Fruit fly (Drosophila melanogaster): ENCODE data around the gene CG42831.

CG42831 gene

DNA sequence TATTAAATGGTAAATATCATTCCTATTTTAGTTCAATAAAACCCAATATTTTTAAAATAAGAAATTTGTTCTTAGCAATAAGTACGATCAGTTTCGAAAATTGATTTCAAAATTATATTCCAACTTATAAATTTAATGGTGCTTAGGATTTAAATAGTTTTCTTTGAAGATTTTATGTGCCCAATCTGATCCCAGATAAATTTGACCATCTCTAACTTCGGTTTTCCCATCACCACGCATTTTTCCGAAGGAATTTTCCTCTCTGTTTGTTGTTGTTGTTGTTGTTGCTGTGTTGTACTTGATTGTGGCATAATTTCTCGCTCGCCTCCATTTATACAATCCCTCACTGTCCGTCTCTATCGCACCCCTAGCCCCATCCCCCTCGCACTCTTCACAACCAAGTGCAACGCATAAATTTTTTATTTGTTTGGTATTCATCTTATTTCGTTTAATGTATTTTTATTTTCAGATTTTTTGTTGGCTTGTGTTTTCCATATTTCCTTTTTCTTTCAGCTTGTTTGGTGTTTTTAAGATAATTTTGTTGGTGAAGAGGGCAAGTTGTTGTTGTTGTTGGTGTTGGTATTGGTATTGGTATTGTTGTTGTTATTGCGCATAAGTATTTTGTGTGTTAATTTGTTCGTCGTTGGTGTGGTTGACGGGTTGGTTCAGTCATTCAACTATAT lies 35.1 kb downstream of the CG42831 start (continued):
- TF ChIP-seq sd (tag; optimal IDR thresholded peaks at IDR 0.05) (peak; percentile 83), Antp (GFP tag; optimal IDR thresholded peaks at IDR 0.05) (no peak), crc (GFP tag; optimal IDR thresholded peaks at IDR 0.05) (no peak), CkIIα-i1 (GFP tag; IDR thresholded peaks at IDR 0.05) (no peak), Lpt (GFP tag; optimal IDR thresholded peaks at IDR 0.05) (no peak), Stat92E (GFP tag; optimal IDR thresholded peaks at IDR 0.05) (peak in 1 of 3 experiments; percentile 25), CG6272 (GFP tag; IDR thresholded peaks at IDR 0.05) (no peak), CG32532 (GFP tag; IDR thresholded peaks at IDR 0.05) (no peak), CG31224 (GFP tag; IDR thresholded peaks at IDR 0.05) (no peak), CG33213 (GFP tag; optimal IDR thresholded peaks at IDR 0.05) (no peak), Spps (tag; optimal IDR thresholded peaks at IDR 0.05) (no peak), ind (GFP tag; optimal IDR thresholded peaks at IDR 0.05) (no peak), Fer3 (tag; optimal IDR thresholded peaks at IDR 0.05) (no peak), ftz-f1 (GFP tag; optimal IDR thresholded peaks at IDR 0.05) (no peak), CG2116 (GFP tag; optimal IDR thresholded peaks at IDR 0.05) (no peak), Mad (GFP tag; optimal IDR thresholded peaks at IDR 0.05) (no peak), CG3726 (GFP tag; IDR thresholded peaks at IDR 0.05) (no peak), CG4707 (GFP tag; optimal IDR thresholded peaks at IDR 0.05) (no peak), CG4424 (GFP tag; optimal IDR thresholded peaks at IDR 0.05) (peak; percentile 30), CG2199 (GFP tag; IDR thresholded peaks at IDR 0.05) (peak; percentile 93), CG14667 (GFP tag; IDR thresholded peaks at IDR 0.05) (no peak), CG11723 (GFP tag; optimal IDR thresholded peaks at IDR 0.05) (no peak), CG14860 (GFP tag; IDR thresholded peaks at IDR 0.05; ENCODE audit: partially characterized antibody) (no peak), zf30C (GFP tag; optimal IDR thresholded peaks at IDR 0.05) (peak; percentile 17), schlank (tag; optimal IDR thresholded peaks at IDR 0.05) (no peak), hkb (optimal IDR thresholded peaks at IDR 0.05) (no peak), hkb (GFP tag; IDR thresholded peaks at IDR 0.05) (peak; percentile 42; the same call in 1 of the 2 replicates), CG4820 (GFP tag; optimal IDR thresholded peaks at IDR 0.05) (no peak), tap (tag; optimal IDR thresholded peaks at IDR 0.05) (no peak), CG12659 (GFP tag; optimal IDR thresholded peaks at IDR 0.05) (peak; percentile 26), ash1 (GFP tag; optimal IDR thresholded peaks at IDR 0.05) (no peak), CHES-1-like (GFP tag; optimal IDR thresholded peaks at IDR 0.05) (no peak), CG15514 (GFP tag; optimal IDR thresholded peaks at IDR 0.05) (no peak), Deaf1 (tag; optimal IDR thresholded peaks at IDR 0.05) (peak; percentile 52), sqz (GFP tag; optimal IDR thresholded peaks at IDR 0.05) (peak; percentile 80), gro (GFP tag; optimal IDR thresholded peaks at IDR 0.05) (no peak), h (optimal IDR thresholded peaks at IDR 0.05) (no peak), CG1603 (tag; optimal IDR thresholded peaks at IDR 0.05) (peak; percentile 20), z (GFP tag; IDR thresholded peaks at IDR 0.05) (0 out of 3 replicates have a peak, but pooled peaks have one; percentile 48), btn (GFP tag; optimal IDR thresholded peaks at IDR 0.05) (no peak), Neu2 (GFP tag; optimal IDR thresholded peaks at IDR 0.05; ENCODE audit: borderline replicate concordance) (no peak), pnt (GFP tag; optimal IDR thresholded peaks at IDR 0.05) (no peak), Sin3A (optimal IDR thresholded peaks at IDR 0.05) (no peak), CG18764 (GFP tag; optimal IDR thresholded peaks at IDR 0.05) (no peak), dmrt99B (tag; optimal IDR thresholded peaks at IDR 0.05) (no peak), Xbp1 (GFP tag; optimal IDR thresholded peaks at IDR 0.05) (no peak), CG17829 (tag; optimal IDR thresholded peaks at IDR 0.05) (peak; percentile 26), B-H1 (GFP tag; IDR thresholded peaks at IDR 0.05) (no peak; the same call in 2 of the 3 replicates), Camta (GFP tag; optimal IDR thresholded peaks at IDR 0.05) (no peak), Dref (GFP tag; IDR thresholded peaks at IDR 0.05) (no peak), HLH54F (GFP tag; optimal IDR thresholded peaks at IDR 0.05) (no peak), Aef1 (GFP tag; IDR thresholded peaks at IDR 0.05) (no peak)

Data from whole organism, embryonic.